Worm (Caenorhabditis elegans) whole organism, L2 larva: ENCODE data around the gene F28H7.7.

Experiments
- C34F6.9 ChIP-seq: fragments of 150-350 bp; optimal IDR thresholded peaks from 2 replicates; lab custom pipeline; 2014; ENCODE audit warnings: missing biosample characterization, missing genetic modification characterization
- F13H6.1 ChIP-seq: sonication (generic microtip); optimal IDR thresholded peaks from 2 replicates; lab custom pipeline; 2016; ENCODE audit warnings: missing genetic modification characterization, missing compliant biosample characterization
- R02D3.7 ChIP-seq: fragments of 150-350 bp; optimal IDR thresholded peaks from 2 replicates; lab custom pipeline; 2014; ENCODE audit warnings: missing biosample characterization, missing genetic modification characterization
- ama-1 ChIP-seq: fragments of 150-350 bp; optimal IDR thresholded peaks from 2 replicates; lab custom pipeline; 2018; ENCODE audit warnings: inconsistent platforms
- ceh-16 ChIP-seq: fragments of 150-350 bp; optimal IDR thresholded peaks from 2 replicates; lab custom pipeline; 2014; ENCODE audit warnings: missing biosample characterization, missing genetic modification characterization
- ceh-82 ChIP-seq: fragments of 150-350 bp; optimal IDR thresholded peaks from 2 replicates; lab custom pipeline; 2014; ENCODE audit warnings: missing biosample characterization, missing genetic modification characterization
- crh-2 ChIP-seq: sonication (generic microtip); optimal IDR thresholded peaks from 2 replicates; lab custom pipeline; 2017; ENCODE audit warnings: missing biosample characterization, missing genetic modification characterization
- egl-27 ChIP-seq: sonication (generic microtip); optimal IDR thresholded peaks from 3 replicates; lab custom pipeline; 2017; ENCODE audit warnings: missing biosample characterization, missing genetic modification reagents, missing genetic modification characterization
- elt-1 ChIP-seq: fragments of 150-350 bp; optimal IDR thresholded peaks from 2 replicates; lab custom pipeline; 2014; ENCODE audit warnings: missing biosample characterization, missing genetic modification characterization
- fos-1 ChIP-seq: fragments of 150-350 bp; optimal IDR thresholded peaks from 2 replicates; lab custom pipeline; 2014; ENCODE audit warnings: missing biosample characterization, missing genetic modification characterization
- gmeb-1 ChIP-seq: fragments of 150-350 bp; optimal IDR thresholded peaks from 2 replicates; lab custom pipeline; 2014; ENCODE audit warnings: missing biosample characterization, missing genetic modification characterization
- lin-11 ChIP-seq: fragments of 150-350 bp; sonication (generic microtip); optimal IDR thresholded peaks from 2 replicates; lab custom pipeline; 2014; ENCODE audit warnings: missing biosample characterization, missing genetic modification characterization, inconsistent platforms, mixed read lengths
- lin-13 ChIP-seq: fragments of 150-350 bp; optimal IDR thresholded peaks from 2 replicates; lab custom pipeline; 2014; ENCODE audit warnings: missing biosample characterization, missing genetic modification reagents, missing genetic modification characterization
- lin-39 ChIP-seq: fragments of 150-350 bp; optimal IDR thresholded peaks from 2 replicates; lab custom pipeline; 2014; ENCODE audit warnings: missing biosample characterization, missing genetic modification reagents, missing genetic modification characterization
- lsy-2 ChIP-seq, 2 experiments: fragments of 150-350 bp in 1 of 2; sonication (generic microtip) in 1 of 2; optimal IDR thresholded peaks; 2 replicates each; lab custom pipeline; 2014 to 2017; ENCODE audit warnings: missing biosample characterization in 2 of 2, missing genetic modification characterization in 2 of 2
- mbf-1 ChIP-seq: sonication (generic microtip); optimal IDR thresholded peaks from 2 replicates; lab custom pipeline; 2017; ENCODE audit warnings: missing biosample characterization, missing genetic modification characterization
- mdl-1 ChIP-seq, 2 experiments: fragments of 150-350 bp in 1 of 2; sonication (generic microtip) in 1 of 2; optimal IDR thresholded peaks; 2 replicates each; lab custom pipeline; 2017; ENCODE audit warnings: missing biosample characterization in 2 of 2, missing genetic modification characterization in 2 of 2
- nhr-11 ChIP-seq: fragments of 150-350 bp; optimal IDR thresholded peaks from 2 replicates; lab custom pipeline; 2014; ENCODE audit warnings: missing biosample characterization, missing genetic modification characterization
- nhr-12 ChIP-seq: fragments of 150-350 bp; optimal IDR thresholded peaks from 2 replicates; lab custom pipeline; 2014; ENCODE audit warnings: missing biosample characterization, missing genetic modification characterization
- nhr-23 ChIP-seq: fragments of 150-350 bp; optimal IDR thresholded peaks from 2 replicates; lab custom pipeline; 2014; ENCODE audit warnings: missing biosample characterization, missing genetic modification reagents, missing genetic modification characterization
- nhr-237 ChIP-seq: fragments of 150-350 bp; optimal IDR thresholded peaks from 2 replicates; lab custom pipeline; 2014; ENCODE audit warnings: missing biosample characterization, missing genetic modification characterization
- nhr-25 ChIP-seq: fragments of 150-350 bp; sonication (generic microtip); optimal IDR thresholded peaks from 3 replicates; lab custom pipeline; 2014; ENCODE audit warnings: missing biosample characterization, missing genetic modification characterization
- nhr-77 ChIP-seq: fragments of 150-350 bp; optimal IDR thresholded peaks from 2 replicates; lab custom pipeline; 2014; ENCODE audit warnings: missing biosample characterization, missing genetic modification characterization
- peb-1 ChIP-seq: fragments of 150-350 bp; optimal IDR thresholded peaks from 2 replicates; lab custom pipeline; 2014; ENCODE audit warnings: missing biosample characterization, missing genetic modification characterization
- sem-4 ChIP-seq: fragments of 150-350 bp; optimal IDR thresholded peaks from 2 replicates; lab custom pipeline; 2014; ENCODE audit warnings: missing biosample characterization, missing genetic modification reagents, missing genetic modification characterization
- skn-1 ChIP-seq: sonication (generic microtip); optimal IDR thresholded peaks from 2 replicates; lab custom pipeline; 2017; ENCODE audit warnings: missing biosample characterization, missing genetic modification characterization
- sma-3 ChIP-seq: sonication (generic microtip); optimal IDR thresholded peaks from 2 replicates; lab custom pipeline; 2016; ENCODE audit warnings: missing genetic modification reagents, missing genetic modification characterization, missing compliant biosample characterization
- sma-9 ChIP-seq, 2 experiments: fragments of 150-350 bp in 1 of 2; sonication (generic microtip) in 1 of 2; optimal IDR thresholded peaks; 2 replicates each; lab custom pipeline; 2014 to 2016; ENCODE audit warnings: missing genetic modification characterization in 2 of 2, mild to moderate bottlenecking in 1 of 2, missing biosample characterization in 1 of 2, missing compliant biosample characterization in 1 of 2, missing genetic modification reagents in 1 of 2, moderate library complexity in 1 of 2
- unc-39 ChIP-seq: fragments of 150-350 bp; optimal IDR thresholded peaks from 2 replicates; lab custom pipeline; 2014; ENCODE audit warnings: missing biosample characterization, missing genetic modification characterization
- unc-55 ChIP-seq: fragments of 150-350 bp; sonication (generic microtip); optimal IDR thresholded peaks from 3 replicates; lab custom pipeline; 2014; ENCODE audit warnings: missing biosample characterization, missing genetic modification reagents, missing genetic modification characterization
- unc-62 ChIP-seq: fragments of 150-350 bp; optimal IDR thresholded peaks from 2 replicates; lab custom pipeline; 2014; ENCODE audit warnings: missing biosample characterization, missing genetic modification reagents, missing genetic modification characterization
- zag-1 ChIP-seq: fragments of 150-350 bp; optimal IDR thresholded peaks from 2 replicates; lab custom pipeline; 2014; ENCODE audit warnings: missing biosample characterization, missing genetic modification characterization
- ztf-1 ChIP-seq: fragments of 200-800 bp; sonication (Bioruptor generic); conservative IDR thresholded peaks from 2 replicates; pipeline ENCODE4 v1.3.6; 2022; ENCODE audit warnings: missing genetic modification characterization, missing compliant biosample characterization
- ztf-11 ChIP-seq: sonication (generic microtip); optimal IDR thresholded peaks from 2 replicates; lab custom pipeline; 2017; ENCODE audit warnings: missing biosample characterization, missing genetic modification characterization
- ztf-4 ChIP-seq: fragments of 150-350 bp; optimal IDR thresholded peaks from 2 replicates; lab custom pipeline; 2014; ENCODE audit warnings: missing biosample characterization, missing genetic modification characterization

Gene F28H7.7

ce11 chrV:10754050-10754449, at the start of gene F28H7.7:
F28H7.7 (minus strand) TSS chrV:10754150.
- TF ChIP-seq sem-4 (tag; lab: Kevin White, UChicago): no peak

- peak; percentile 74 for TF ChIP-seq fos-1 (tag; lab: Kevin White, UChicago)
- TF ChIP-seq mbf-1 (tag; lab: Kevin White, UChicago): no peak
- no peak for TF ChIP-seq skn-1 (tag; lab: Kevin White, UChicago)
- no peak for TF ChIP-seq nhr-25 (tag; lab: Kevin White, UChicago)
- TF ChIP-seq zag-1 (tag; lab: Kevin White, UChicago): no peak
- TF ChIP-seq lin-39 (tag; lab: Kevin White, UChicago): no peak
- no peak for TF ChIP-seq ama-1 (lab: Kevin White, UChicago)
- no peak for TF ChIP-seq ceh-16 (tag; lab: Kevin White, UChicago)
- TF ChIP-seq elt-1 (tag; lab: Kevin White, UChicago): no peak
- TF ChIP-seq lin-13 (GFP tag; lab: Kevin White, UChicago): no peak
- peak; percentile 1 for TF ChIP-seq gmeb-1 (tag; lab: Kevin White, UChicago)
- no peak for TF ChIP-seq unc-55 (GFP tag; lab: Kevin White, UChicago)
- peak; percentile 85 for TF ChIP-seq sma-9 (GFP tag; optimal IDR thresholded peaks at IDR 0.05; lab: Kevin White, UChicago)
- TF ChIP-seq sma-9 (tag; optimal IDR thresholded peaks at IDR 0.05; lab: Kevin White, UChicago): no peak
- peak; percentile 10 for TF ChIP-seq F13H6.1
- TF ChIP-seq peb-1: no peak
- TF ChIP-seq nhr-12 (tag; lab: Kevin White, UChicago): no peak
- no peak for TF ChIP-seq nhr-77
- no peak for TF ChIP-seq R02D3.7 (tag; lab: Kevin White, UChicago)
- TF ChIP-seq ztf-4 (tag; lab: Kevin White, UChicago): no peak
- peak; percentile 19 for TF ChIP-seq sma-3 (GFP tag; lab: Kevin White, UChicago)
- no peak for TF ChIP-seq ztf-1 (GFP tag; lab: Robert Waterston, UW)
- TF ChIP-seq mdl-1 (tag; optimal IDR thresholded peaks at IDR 0.05; lab: Kevin White, UChicago): peak in 1 of 2 experiments; percentile 18
- no peak for TF ChIP-seq nhr-11 (tag; lab: Kevin White, UChicago)
- TF ChIP-seq crh-2 (tag; lab: Kevin White, UChicago): peak; percentile 85
- TF ChIP-seq egl-27 (tag; lab: Kevin White, UChicago): no peak
Observed at ce11 chrV:10802060-10802459, 48.1 kb upstream of the F28H7.7 start.

ce11 chrV:10801154-10801553, 47.2 kb upstream of the F28H7.7 start, which contains the start of gene D1054.18:
D1054.18 (minus strand) TSS chrV:10801198.
- TF ChIP-seq gmeb-1 (tag; lab: Kevin White, UChicago): peak; percentile 45
- no peak for TF ChIP-seq ceh-82 (tag; lab: Kevin White, UChicago)
- TF ChIP-seq fos-1 (tag; lab: Kevin White, UChicago): peak; percentile 70
- TF ChIP-seq F13H6.1: no peak
- peak; percentile 73 for TF ChIP-seq crh-2 (tag; lab: Kevin White, UChicago)
- TF ChIP-seq R02D3.7 (tag; lab: Kevin White, UChicago): no peak
- TF ChIP-seq sma-9 (GFP tag; optimal IDR thresholded peaks at IDR 0.05; lab: Kevin White, UChicago): peak; percentile 74
- TF ChIP-seq sma-9 (tag; optimal IDR thresholded peaks at IDR 0.05; lab: Kevin White, UChicago): no peak
- TF ChIP-seq C34F6.9 (tag; lab: Kevin White, UChicago): no peak
- TF ChIP-seq mdl-1 (tag; optimal IDR thresholded peaks at IDR 0.05; lab: Kevin White, UChicago): peak in 1 of 2 experiments; percentile 26
- peak; percentile 15 for TF ChIP-seq skn-1 (tag; lab: Kevin White, UChicago)

ce11 chrV:10798090-10798489, 44.1 kb upstream of the F28H7.7 start, which contains the start of gene srh-184:
srh-184 (minus strand) TSS chrV:10798190.
- TF ChIP-seq elt-1 (tag; lab: Kevin White, UChicago) (no peak), lsy-2 (tag; optimal IDR thresholded peaks at IDR 0.05; lab: Kevin White, UChicago) (no peak), ztf-4 (tag; lab: Kevin White, UChicago) (no peak), ceh-16 (tag; lab: Kevin White, UChicago) (no peak), ztf-11 (tag; lab: Kevin White, UChicago) (no peak), lin-11 (tag; lab: Kevin White, UChicago) (no peak), nhr-237 (no peak), ztf-1 (GFP tag; lab: Robert Waterston, UW) (no peak), sem-4 (tag; lab: Kevin White, UChicago) (no peak), mbf-1 (tag; lab: Kevin White, UChicago) (no peak), nhr-23 (tag; lab: Kevin White, UChicago) (no peak), unc-39 (tag; lab: Kevin White, UChicago) (no peak), nhr-25 (tag; lab: Kevin White, UChicago) (no peak), sma-9 (GFP tag; optimal IDR thresholded peaks at IDR 0.05; lab: Kevin White, UChicago) (no peak), sma-9 (tag; optimal IDR thresholded peaks at IDR 0.05; lab: Kevin White, UChicago) (no peak), unc-62 (no peak)
- TF ChIP-seq, all 48 proteins: peak for 0
